Fruit fly (Drosophila melanogaster): ENCODE measurements around the gene CG14298.

dm6 chr3R:18905921-18906878 is 30.9 kb downstream of the CG14298 start, which contains the start of gene EndoA:
- TF ChIP-seq gfzf (GFP tag; optimal IDR thresholded peaks at IDR 0.05) (peak; percentile 67), lov (optimal IDR thresholded peaks at IDR 0.05) (no peak), lov (GFP tag; IDR thresholded peaks at IDR 0.05) (no peak), CG17612 (GFP tag; IDR thresholded peaks at IDR 0.05) (no peak), zf30C (GFP tag; optimal IDR thresholded peaks at IDR 0.05) (no peak), CG7786 (GFP tag; optimal IDR thresholded peaks at IDR 0.05) (peak; percentile 40), Dad (GFP tag; optimal IDR thresholded peaks at IDR 0.05) (no peak), ttk (GFP tag; IDR thresholded peaks at IDR 0.05) (no peak), CG11398 (GFP tag; optimal IDR thresholded peaks at IDR 0.05) (no peak)
